Worm (Caenorhabditis elegans) whole organism, midembryonic: ENCODE data around the gene flp-16.
A peak's percentile ranks its signal among the peaks of the same experiment; 100 is the strongest.

Source experiments
- T22C8.4 ChIP-seq: fragments of 200-800 bp; sonication (Bioruptor generic); IDR thresholded peaks from 2 replicates; pipeline ENCODE4 v1.3.6; 2022; ENCODE audit warnings: missing genetic modification characterization, missing compliant biosample characterization
- cog-1 ChIP-seq: sonication (generic microtip); optimal IDR thresholded peaks from 2 replicates; lab custom pipeline; 2016; ENCODE audit warnings: missing genetic modification characterization, missing compliant biosample characterization
- flt-1 ChIP-seq: fragments of 200-800 bp; sonication (Bioruptor generic); IDR thresholded peaks from 2 replicates; pipeline ENCODE4 v1.3.6; 2022; ENCODE audit warnings: missing genetic modification characterization, missing compliant biosample characterization
- klf-2 ChIP-seq: fragments of 200-800 bp; sonication (Bioruptor generic); conservative IDR thresholded peaks from 2 replicates; pipeline ENCODE4 v1.3.6; 2022; ENCODE audit warnings: missing genetic modification reagents, missing genetic modification characterization, missing compliant biosample characterization
- med-1 ChIP-seq: sonication (generic microtip); optimal IDR thresholded peaks from 2 replicates; lab custom pipeline; 2017; ENCODE audit warnings: missing genetic modification characterization, mild to moderate bottlenecking, missing compliant biosample characterization, antibody characterized with exemption, missing genetic modification reagents; ENCODE audit not compliant: insufficient read depth
- ref-1 ChIP-seq: fragments of 200-800 bp; sonication (Bioruptor generic); conservative IDR thresholded peaks from 2 replicates; pipeline ENCODE4 v1.3.6; 2022; ENCODE audit warnings: missing genetic modification reagents, missing genetic modification characterization, missing compliant biosample characterization
- tab-1 ChIP-seq: fragments of 200-800 bp; sonication (Bioruptor generic); IDR thresholded peaks from 2 replicates; pipeline ENCODE4 v1.3.6; 2022; ENCODE audit warnings: missing genetic modification characterization, missing compliant biosample characterization
- ztf-23 ChIP-seq: fragments of 200-800 bp; sonication (Bioruptor generic); IDR thresholded peaks from 2 replicates; pipeline ENCODE4 v1.3.6; 2022; ENCODE audit warnings: missing genetic modification reagents, missing genetic modification characterization, missing compliant biosample characterization
- ztf-29 ChIP-seq: fragments of 200-800 bp; sonication (Bioruptor generic); IDR thresholded peaks from 2 replicates; pipeline ENCODE4 v1.3.6; 2022; ENCODE audit warnings: missing genetic modification reagents, missing genetic modification characterization, missing compliant biosample characterization

flp-16 gene

ce11 chrII:13235289-13235688, at the start of gene flp-16:
Gene flp-16 (plus strand): TSS chrII:13235306.
- TF ChIP-seq ref-1 (no peak), tab-1 (no peak), med-1 (GFP tag; lab: Kevin White, UChicago) (no peak), cog-1 (tag; lab: Kevin White, UChicago) (no peak), ztf-23 (no peak), flt-1 (no peak), T22C8.4 (GFP tag; lab: Robert Waterston, UW) (no peak), ztf-29 (GFP tag; lab: Robert Waterston, UW) (no peak), klf-2 (GFP tag; lab: Robert Waterston, UW) (no peak)

ce11 chrII:13187188-13187587, 47.9 kb upstream of the flp-16 start, which contains the start of gene mecr-1:
Gene mecr-1 (minus strand): TSS chrII:13187314.
- no peak for TF ChIP-seq T22C8.4 (GFP tag; lab: Robert Waterston, UW)
- no peak for TF ChIP-seq tab-1
- TF ChIP-seq ztf-29 (GFP tag; lab: Robert Waterston, UW), result no peak
- no peak for TF ChIP-seq ref-1
- TF ChIP-seq ztf-23, result no peak
- no peak for TF ChIP-seq flt-1
- TF ChIP-seq klf-2 (GFP tag; lab: Robert Waterston, UW), result no peak
- no peak for TF ChIP-seq cog-1 (tag; lab: Kevin White, UChicago)
- TF ChIP-seq med-1 (GFP tag; lab: Kevin White, UChicago), result no peak

ce11 chrII:13188084-13188483, 47.0 kb upstream of the flp-16 start:
- TF ChIP-seq ref-1, result no peak
- TF ChIP-seq flt-1, result no peak
- TF ChIP-seq cog-1 (tag; lab: Kevin White, UChicago), result no peak
- no peak for TF ChIP-seq tab-1
- no peak for TF ChIP-seq ztf-23
- TF ChIP-seq med-1 (GFP tag; lab: Kevin White, UChicago), result no peak
- no peak for TF ChIP-seq T22C8.4 (GFP tag; lab: Robert Waterston, UW)
- no peak for TF ChIP-seq klf-2 (GFP tag; lab: Robert Waterston, UW)
- TF ChIP-seq ztf-29 (GFP tag; lab: Robert Waterston, UW), result no peak

- TF ChIP-seq ztf-23, result no peak
- no peak for TF ChIP-seq tab-1
- TF ChIP-seq klf-2 (GFP tag; lab: Robert Waterston, UW), result no peak
- no peak for TF ChIP-seq T22C8.4 (GFP tag; lab: Robert Waterston, UW)
These were observed 45.7 kb upstream of the flp-16 start for ce11 chrII:13189363-13189762.

- no peak for TF ChIP-seq cog-1 (tag; lab: Kevin White, UChicago)
- no peak for TF ChIP-seq med-1 (GFP tag; lab: Kevin White, UChicago)
- TF ChIP-seq ztf-29 (GFP tag; lab: Robert Waterston, UW), result no peak
- TF ChIP-seq ref-1, result no peak
- TF ChIP-seq tab-1, result no peak
- TF ChIP-seq flt-1, result no peak
- no peak for TF ChIP-seq ztf-23
- no peak for TF ChIP-seq klf-2 (GFP tag; lab: Robert Waterston, UW)
- no peak for TF ChIP-seq T22C8.4 (GFP tag; lab: Robert Waterston, UW)
These were observed 44.7 kb upstream of the flp-16 start for ce11 chrII:13190412-13190811.

- no peak for TF ChIP-seq ref-1
- no peak for TF ChIP-seq ztf-29 (GFP tag; lab: Robert Waterston, UW)
- no peak for TF ChIP-seq tab-1
- no peak for TF ChIP-seq ztf-23
- no peak for TF ChIP-seq cog-1 (tag; lab: Kevin White, UChicago)
- TF ChIP-seq klf-2 (GFP tag; lab: Robert Waterston, UW), result no peak
- no peak for TF ChIP-seq flt-1
- TF ChIP-seq med-1 (GFP tag; lab: Kevin White, UChicago), result no peak
- TF ChIP-seq T22C8.4 (GFP tag; lab: Robert Waterston, UW), result no peak
These were observed 41.5 kb upstream of the flp-16 start for ce11 chrII:13193563-13194103.

- TF ChIP-seq T22C8.4 (GFP tag; lab: Robert Waterston, UW) (no peak), tab-1 (no peak), cog-1 (tag; lab: Kevin White, UChicago) (peak; percentile 71), ztf-29 (GFP tag; lab: Robert Waterston, UW) (no peak)
These were observed 39.9 kb upstream of the flp-16 start, which contains the start of gene lec-1 for ce11 chrII:13195163-13195562. Gene lec-1 (plus strand): TSS chrII:13195549.

ce11 chrII:13195706-13196417, 39.2 kb upstream of the flp-16 start:
- no peak for TF ChIP-seq klf-2 (GFP tag; lab: Robert Waterston, UW)
- no peak for TF ChIP-seq ztf-23
- TF ChIP-seq tab-1, result no peak; the same call in 1 of the 2 replicates
- TF ChIP-seq cog-1 (tag; lab: Kevin White, UChicago), result no peak
- no peak for TF ChIP-seq ztf-29 (GFP tag; lab: Robert Waterston, UW)
- no peak for TF ChIP-seq flt-1
- no peak for TF ChIP-seq T22C8.4 (GFP tag; lab: Robert Waterston, UW)
- TF ChIP-seq ref-1, result no peak
- no peak for TF ChIP-seq med-1 (GFP tag; lab: Kevin White, UChicago)

ce11 chrII:13196689-13197280, 38.3 kb upstream of the flp-16 start:
- TF ChIP-seq klf-2 (GFP tag; lab: Robert Waterston, UW), result no peak
- TF ChIP-seq cog-1 (tag; lab: Kevin White, UChicago), result no peak
- TF ChIP-seq tab-1, result no peak
- no peak for TF ChIP-seq flt-1
- no peak for TF ChIP-seq ztf-23

ce11 chrII:13198845-13199244, 36.3 kb upstream of the flp-16 start:
- TF ChIP-seq ref-1 (no peak), ztf-29 (GFP tag; lab: Robert Waterston, UW) (no peak), flt-1 (no peak), ztf-23 (no peak), med-1 (GFP tag; lab: Kevin White, UChicago) (no peak)
